Worm (Caenorhabditis elegans) whole organism, L2 larva: ENCODE data around the gene btb-11.

Experiments used
- ceh-82 ChIP-seq: fragments of 150-350 bp; optimal IDR thresholded peaks from 2 replicates; lab custom pipeline; 2014; ENCODE audit warnings: missing biosample characterization, missing genetic modification characterization
- sma-9 ChIP-seq, 2 experiments: fragments of 150-350 bp in 1 of 2; sonication (generic microtip) in 1 of 2; optimal IDR thresholded peaks; 2 replicates each; lab custom pipeline; 2014 to 2016; ENCODE audit warnings: missing genetic modification characterization in 2 of 2, mild to moderate bottlenecking in 1 of 2, missing biosample characterization in 1 of 2, missing compliant biosample characterization in 1 of 2, missing genetic modification reagents in 1 of 2, moderate library complexity in 1 of 2
- snpc-4 ChIP-seq: fragments of 150-350 bp; optimal IDR thresholded peaks from 2 replicates; lab custom pipeline; 2014; ENCODE audit warnings: missing biosample characterization, missing genetic modification characterization
- unc-39 ChIP-seq: fragments of 150-350 bp; optimal IDR thresholded peaks from 2 replicates; lab custom pipeline; 2014; ENCODE audit warnings: missing biosample characterization, missing genetic modification characterization
- unc-62 ChIP-seq: fragments of 150-350 bp; optimal IDR thresholded peaks from 2 replicates; lab custom pipeline; 2014; ENCODE audit warnings: missing biosample characterization, missing genetic modification reagents, missing genetic modification characterization

- no peak for TF ChIP-seq snpc-4 (tag; lab: Kevin White, UChicago)
- TF ChIP-seq unc-39 (tag; lab: Kevin White, UChicago), result no peak
- no peak for TF ChIP-seq sma-9 (GFP tag; optimal IDR thresholded peaks at IDR 0.05; lab: Kevin White, UChicago)
- TF ChIP-seq sma-9 (tag; optimal IDR thresholded peaks at IDR 0.05; lab: Kevin White, UChicago), result no peak
- TF ChIP-seq unc-62 (GFP tag; lab: Kevin White, UChicago), result no peak
- no peak for TF ChIP-seq ceh-82 (tag; lab: Kevin White, UChicago)
These were observed 47.5 kb upstream of the btb-11 start, which contains the start of gene K02E7.4 for ce11 chrII:1072106-1072505.
